Fruit fly (Drosophila melanogaster) whole organism, embryonic: ENCODE results near the gene hook.
A peak's percentile ranks its signal among the peaks of the same experiment; 100 is the strongest.

Experiments used
- Bgb ChIP-seq: fragments of 200-800 bp; sonication (Bioruptor generic); IDR thresholded peaks from 2 replicates; pipeline ENCODE4 v1.3.6; 2022; ENCODE audit warnings: missing biosample characterization, missing genetic modification characterization; ENCODE audit not compliant: partially characterized antibody
- CG10462 ChIP-seq: fragments of 200-800 bp; sonication (Bioruptor generic); optimal IDR thresholded peaks from 2 replicates; lab custom pipeline; 2016; ENCODE audit warnings: missing biosample characterization, missing genetic modification characterization
- CG11085 ChIP-seq: fragments of 200-800 bp; sonication (Bioruptor generic); IDR thresholded peaks from 2 replicates; pipeline ENCODE4 v1.3.6; 2022; ENCODE audit warnings: missing biosample characterization, missing genetic modification characterization
- CG11093 ChIP-seq: fragments of 200-800 bp; sonication (Bioruptor generic); IDR thresholded peaks from 3 replicates; pipeline ENCODE4 v1.3.6; 2022; ENCODE audit warnings: missing biosample characterization, missing genetic modification characterization
- CG11560 ChIP-seq: fragments of 200-800 bp; sonication (Bioruptor generic); IDR thresholded peaks from 3 replicates; pipeline ENCODE4 v1.3.6; 2022; ENCODE audit warnings: missing biosample characterization, missing genetic modification characterization
- CG12236 ChIP-seq: fragments of 200-800 bp; sonication (Bioruptor generic); optimal IDR thresholded peaks from 2 replicates; lab custom pipeline; 2016; ENCODE audit warnings: missing biosample characterization, missing genetic modification characterization
- CG13296 ChIP-seq: fragments of 200-800 bp; sonication (Bioruptor generic); optimal IDR thresholded peaks from 3 replicates; lab custom pipeline; 2018; ENCODE audit warnings: missing biosample characterization, mild to moderate bottlenecking, missing genetic modification characterization
- CG14860 ChIP-seq: fragments of 200-800 bp; sonication (Bioruptor generic); IDR thresholded peaks from 3 replicates; pipeline ENCODE4 v1.3.6; 2022; ENCODE audit warnings: missing biosample characterization, missing genetic modification characterization; ENCODE audit not compliant: partially characterized antibody
- CG15011 ChIP-seq: fragments of 200-800 bp; sonication (Bioruptor generic); optimal IDR thresholded peaks from 3 replicates; lab custom pipeline; 2018; ENCODE audit warnings: missing biosample characterization, mild to moderate bottlenecking, missing genetic modification characterization
- CG15269 ChIP-seq: fragments of 200-800 bp; sonication (Bioruptor generic); optimal IDR thresholded peaks from 2 replicates; lab custom pipeline; 2018; ENCODE audit warnings: missing biosample characterization, mild to moderate bottlenecking, missing genetic modification characterization, moderate library complexity
- CG1647 ChIP-seq: fragments of 200-800 bp; sonication (Bioruptor generic); optimal IDR thresholded peaks from 3 replicates; lab custom pipeline; 2016; ENCODE audit warnings: missing biosample characterization, missing genetic modification characterization
- CG17912 ChIP-seq: fragments of 200-800 bp; sonication (Bioruptor generic); optimal IDR thresholded peaks from 2 replicates; lab custom pipeline; 2018; ENCODE audit warnings: missing biosample characterization, mild to moderate bottlenecking, missing genetic modification characterization
- CG32767 ChIP-seq: fragments of 200-800 bp; sonication (Bioruptor generic); IDR thresholded peaks from 2 replicates; pipeline ENCODE4 v1.3.6; 2022; ENCODE audit warnings: missing biosample characterization, missing genetic modification characterization
- CG3407 ChIP-seq: fragments of 200-800 bp; sonication (Bioruptor generic); optimal IDR thresholded peaks from 2 replicates; lab custom pipeline; 2018; ENCODE audit warnings: missing biosample characterization, mild to moderate bottlenecking, missing genetic modification characterization
- CG4328 ChIP-seq: fragments of 200-800 bp; sonication (Bioruptor generic); optimal IDR thresholded peaks from 3 replicates; lab custom pipeline; 2017; ENCODE audit warnings: missing biosample characterization, missing genetic modification reagents, missing genetic modification characterization
- CG7357 ChIP-seq: fragments of 200-800 bp; sonication (Bioruptor generic); IDR thresholded peaks from 3 replicates; pipeline ENCODE4 v1.3.6; 2022; ENCODE audit warnings: missing biosample characterization, missing genetic modification characterization
- CG9797 ChIP-seq: fragments of 200-800 bp; sonication (Bioruptor generic); optimal IDR thresholded peaks from 3 replicates; lab custom pipeline; 2018; ENCODE audit warnings: missing biosample characterization, mild to moderate bottlenecking, missing genetic modification characterization
- Dad ChIP-seq: fragments of 200-800 bp; sonication (Bioruptor generic); optimal IDR thresholded peaks from 3 replicates; lab custom pipeline; 2016; ENCODE audit warnings: missing biosample characterization, missing genetic modification characterization
- E2f2 ChIP-seq: fragments of 200-800 bp; sonication (Bioruptor generic); IDR thresholded peaks from 2 replicates; pipeline ENCODE4 v1.3.6; 2022; ENCODE audit warnings: missing biosample characterization, missing genetic modification characterization
- Elba2 ChIP-seq: fragments of 200-800 bp; sonication (Bioruptor generic); optimal IDR thresholded peaks from 3 replicates; lab custom pipeline; 2016; ENCODE audit warnings: missing biosample characterization, missing genetic modification characterization
- Hand ChIP-seq: fragments of 200-800 bp; sonication (Bioruptor generic); optimal IDR thresholded peaks from 2 replicates; lab custom pipeline; 2017; ENCODE audit warnings: mild to moderate bottlenecking, missing biosample characterization, missing genetic modification reagents, missing genetic modification characterization
- HmgZ ChIP-seq: fragments of 200-800 bp; sonication (Bioruptor generic); optimal IDR thresholded peaks from 2 replicates; lab custom pipeline; 2018; ENCODE audit warnings: missing biosample characterization, mild to moderate bottlenecking, missing genetic modification characterization
- Hmr ChIP-seq: fragments of 200-800 bp; sonication (Bioruptor generic); optimal IDR thresholded peaks from 3 replicates; lab custom pipeline; 2017; ENCODE audit warnings: mild to moderate bottlenecking, missing biosample characterization, missing genetic modification reagents, missing genetic modification characterization
- Hsf ChIP-seq: fragments of 200-800 bp; sonication (Bioruptor generic); optimal IDR thresholded peaks from 3 replicates; lab custom pipeline; 2016; ENCODE audit warnings: missing biosample characterization, missing genetic modification characterization
- Max ChIP-seq: fragments of 200-800 bp; sonication (Bioruptor generic); optimal IDR thresholded peaks from 2 replicates; lab custom pipeline; 2016; ENCODE audit warnings: missing biosample characterization, mild to moderate bottlenecking, missing genetic modification characterization
- Nf-YC ChIP-seq: fragments of 200-800 bp; optimal IDR thresholded peaks from 3 replicates; lab custom pipeline; 2019; ENCODE audit warnings: missing biosample characterization, mild to moderate bottlenecking, missing genetic modification characterization, moderate library complexity
- Oaz ChIP-seq: fragments of 200-800 bp; sonication (Bioruptor generic); IDR thresholded peaks from 2 replicates; pipeline ENCODE4 v1.3.6; 2022; ENCODE audit warnings: missing biosample characterization, missing genetic modification characterization
- Six4 ChIP-seq: fragments of 200-800 bp; sonication (Bioruptor generic); optimal IDR thresholded peaks from 2 replicates; lab custom pipeline; 2016; ENCODE audit warnings: missing biosample characterization, missing genetic modification characterization
- Usf ChIP-seq: fragments of 200-800 bp; sonication (Bioruptor generic); optimal IDR thresholded peaks from 2 replicates; lab custom pipeline; 2017; ENCODE audit warnings: missing genotype, missing biosample characterization, missing genetic modification characterization
- amos ChIP-seq: fragments of 200-800 bp; sonication (Bioruptor generic); IDR thresholded peaks from 2 replicates; pipeline ENCODE4 v1.3.6; 2022; ENCODE audit warnings: missing biosample characterization, missing genetic modification characterization; ENCODE audit not compliant: partially characterized antibody
- ato ChIP-seq: fragments of 200-800 bp; sonication (Bioruptor generic); IDR thresholded peaks from 2 replicates; pipeline ENCODE4 v1.3.6; 2022; ENCODE audit warnings: missing biosample characterization, missing genetic modification characterization; ENCODE audit not compliant: partially characterized antibody
- btn ChIP-seq: fragments of 200-800 bp; sonication (Bioruptor generic); optimal IDR thresholded peaks from 2 replicates; lab custom pipeline; 2016; ENCODE audit warnings: missing biosample characterization, missing genetic modification characterization
- croc ChIP-seq: fragments of 200-800 bp; sonication (Bioruptor generic); conservative IDR thresholded peaks from 3 replicates; pipeline ENCODE4 v1.3.6; 2022; ENCODE audit warnings: missing biosample characterization, missing genetic modification characterization
- gce ChIP-seq: fragments of 200-800 bp; sonication (Bioruptor generic); IDR thresholded peaks from 3 replicates; pipeline ENCODE4 v1.3.6; 2022; ENCODE audit warnings: missing biosample characterization, missing genetic modification characterization
- gcm ChIP-seq: fragments of 200-800 bp; sonication (Bioruptor generic); optimal IDR thresholded peaks from 2 replicates; lab custom pipeline; 2019; ENCODE audit warnings: missing biosample characterization, mild to moderate bottlenecking, missing genetic modification characterization, moderate library complexity
- gt ChIP-seq: fragments of 200-800 bp; sonication (Bioruptor generic); IDR thresholded peaks from 2 replicates; pipeline ENCODE4 v1.3.6; 2022; ENCODE audit warnings: missing biosample characterization, missing genetic modification characterization
- jigr1 ChIP-seq: fragments of 200-800 bp; sonication (Bioruptor generic); IDR thresholded peaks from 3 replicates; pipeline ENCODE4 v1.3.6; 2022; ENCODE audit warnings: missing biosample characterization, missing genetic modification characterization
- jumu ChIP-seq: fragments of 200-800 bp; sonication (Bioruptor generic); optimal IDR thresholded peaks from 3 replicates; lab custom pipeline; 2016; ENCODE audit warnings: missing biosample characterization, missing genetic modification characterization
- kni ChIP-seq: fragments of 200-800 bp; sonication (Bioruptor generic); optimal IDR thresholded peaks from 3 replicates; lab custom pipeline; 2017; ENCODE audit warnings: mild to moderate bottlenecking, missing biosample characterization, missing genetic modification reagents, missing genetic modification characterization
- lab ChIP-seq: fragments of 200-800 bp; sonication (Bioruptor generic); optimal IDR thresholded peaks from 3 replicates; lab custom pipeline; 2017; ENCODE audit warnings: missing biosample characterization, missing genetic modification characterization, mild to moderate bottlenecking, moderate library complexity, missing genetic modification reagents
- lmd ChIP-seq: fragments of 200-800 bp; sonication (Bioruptor generic); IDR thresholded peaks from 2 replicates; pipeline ENCODE4 v1.3.6; 2022; ENCODE audit warnings: missing biosample characterization, missing genetic modification characterization
- mam ChIP-seq: fragments of 200-800 bp; sonication (Bioruptor generic); optimal IDR thresholded peaks from 3 replicates; lab custom pipeline; 2016; ENCODE audit warnings: missing biosample characterization, missing genetic modification characterization
- psq ChIP-seq: fragments of 200-800 bp; sonication (Bioruptor generic); optimal IDR thresholded peaks from 2 replicates; lab custom pipeline; 2017; ENCODE audit warnings: missing biosample characterization, missing genetic modification characterization
- rib ChIP-seq: fragments of 200-800 bp; sonication (Bioruptor generic); IDR thresholded peaks from 2 replicates; pipeline ENCODE4 v1.3.6; 2022; ENCODE audit warnings: missing biosample characterization, missing genetic modification characterization
- so ChIP-seq: fragments of 200-800 bp; sonication (Bioruptor generic); IDR thresholded peaks from 3 replicates; pipeline ENCODE4 v1.3.6; 2022; ENCODE audit warnings: missing biosample characterization, missing genetic modification characterization
- tll ChIP-seq, 2 experiments: fragments of 200-800 bp in 1 of 2; fragments of >200 bp in 1 of 2; sonication (Bioruptor generic) in 1 of 2; optimal IDR thresholded peaks; 2 replicates each; lab custom pipeline; 2017 to 2019; ENCODE audit warnings: missing biosample characterization in 2 of 2, missing genetic modification characterization in 2 of 2, mild to moderate bottlenecking in 1 of 2, moderate library complexity in 1 of 2
- toy ChIP-seq: fragments of 200-800 bp; sonication (Bioruptor generic); IDR thresholded peaks from 2 replicates; pipeline ENCODE4 v1.3.6; 2022; ENCODE audit warnings: missing biosample characterization, missing genetic modification characterization
- tx ChIP-seq: fragments of 200-800 bp; sonication (Bioruptor generic); optimal IDR thresholded peaks from 2 replicates; lab custom pipeline; 2016; ENCODE audit warnings: missing biosample characterization, missing genetic modification characterization
- usp ChIP-seq: fragments of >200 bp; optimal IDR thresholded peaks from 2 replicates; lab custom pipeline; 2017; ENCODE audit warnings: missing biosample characterization, missing genetic modification characterization

Gene hook

DNA sequence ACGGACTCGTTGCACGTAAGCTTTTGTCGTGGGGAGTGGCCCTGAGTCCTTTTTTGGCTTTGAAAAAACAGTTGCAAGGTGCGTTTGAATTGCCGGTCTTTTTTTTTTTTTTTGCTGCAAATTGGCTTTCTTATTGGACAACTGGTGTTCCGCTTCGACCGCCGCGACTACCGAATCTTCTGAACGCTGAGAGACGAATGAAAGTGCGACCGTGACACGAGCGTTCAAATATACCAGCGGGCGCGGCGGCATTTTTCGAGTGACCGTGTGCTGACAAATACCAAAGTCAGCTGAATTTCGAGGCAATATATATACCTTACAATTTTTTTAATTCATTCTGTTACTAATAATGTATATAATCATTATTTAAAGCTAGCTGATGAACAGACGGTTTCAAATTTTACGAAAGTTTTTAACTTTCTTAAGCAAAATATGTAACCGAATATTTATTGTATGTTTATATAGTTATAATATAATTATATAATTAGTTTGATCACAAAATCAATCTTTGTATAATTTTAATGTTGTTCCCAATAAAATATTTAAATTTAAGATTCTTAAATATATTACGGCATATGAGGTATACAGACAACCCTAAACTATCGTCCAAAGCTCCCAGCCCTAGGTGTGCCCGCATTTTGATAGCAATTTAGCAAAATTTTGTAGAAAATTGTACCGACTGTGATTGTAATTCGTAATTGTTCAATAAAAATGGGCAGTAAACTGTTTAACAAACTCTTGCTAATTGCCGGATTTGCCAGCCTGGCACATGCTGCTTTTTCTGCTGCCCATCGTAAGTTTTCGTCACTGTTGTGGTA, 46.0 kb downstream of the hook start, which contains the start of the genes Swip-1 and EMC5 (continued):
- TF ChIP-seq lab = peak; percentile 20
- TF ChIP-seq ato = peak; percentile 55; the same call in 1 of the 2 replicates
- TF ChIP-seq CG9797 (GFP tag; lab: Kevin White, UChicago) = peak; percentile 77
- no peak for TF ChIP-seq Hand (GFP tag; lab: Kevin White, UChicago)
- no peak for TF ChIP-seq usp
- no peak for TF ChIP-seq psq (GFP tag; lab: Kevin White, UChicago)
- TF ChIP-seq CG17912 (GFP tag; lab: Kevin White, UChicago) = no peak
- TF ChIP-seq gt (GFP tag; lab: Robert Waterston, UW) = no peak
- TF ChIP-seq HmgZ (tag; lab: Kevin White, UChicago) = peak; percentile 28
- TF ChIP-seq mam (GFP tag; lab: Kevin White, UChicago) = peak; percentile 35
- TF ChIP-seq Usf (GFP tag; lab: Kevin White, UChicago) = peak; percentile 4
- peak; percentile 13 for TF ChIP-seq CG3407 (GFP tag; lab: Kevin White, UChicago)
- no peak for TF ChIP-seq CG15011
- peak; percentile 31 for TF ChIP-seq Six4 (GFP tag; lab: Kevin White, UChicago)
- TF ChIP-seq CG15269 (tag; lab: Kevin White, UChicago) = peak; percentile 66
- TF ChIP-seq croc (GFP tag; lab: Robert Waterston, UW) = 0 out of 3 replicates have a peak, but pooled peaks have one; percentile 19
- no peak for TF ChIP-seq kni (GFP tag; lab: Kevin White, UChicago)
- peak; percentile 58 for TF ChIP-seq Hmr (GFP tag; lab: Kevin White, UChicago)
- no peak for TF ChIP-seq toy (GFP tag; lab: Robert Waterston, UW)
- no peak for TF ChIP-seq CG12236 (GFP tag; lab: Kevin White, UChicago)
- TF ChIP-seq btn = no peak
- no peak for TF ChIP-seq tx (GFP tag; lab: Kevin White, UChicago)
- TF ChIP-seq gce (GFP tag; lab: Robert Waterston, UW) = no peak
- TF ChIP-seq amos (GFP tag; lab: Robert Waterston, UW) = peak; percentile 62
- TF ChIP-seq CG10462 (GFP tag; lab: Kevin White, UChicago) = no peak
- no peak for TF ChIP-seq Hsf
- peak; percentile 73; the same call in 1 of the 2 replicates for TF ChIP-seq lmd (GFP tag; lab: Robert Waterston, UW)
- peak; percentile 54; the same call in 1 of the 2 replicates for TF ChIP-seq CG11085 (GFP tag; lab: Robert Waterston, UW)
- peak; percentile 21; the same call in 1 of the 3 replicates for TF ChIP-seq CG14860 (GFP tag; lab: Robert Waterston, UW)
- no peak for TF ChIP-seq CG7357
- no peak for TF ChIP-seq CG1647
- no peak for TF ChIP-seq Dad
- TF ChIP-seq CG32767 (GFP tag; lab: Robert Waterston, UW) = 0 out of 2 replicates have a peak, but pooled peaks have one; percentile 13
- peak; percentile 69 for TF ChIP-seq E2f2 (GFP tag; lab: Robert Waterston, UW)
- TF ChIP-seq CG13296 = peak; percentile 49
- no peak for TF ChIP-seq tll (GFP tag; optimal IDR thresholded peaks at IDR 0.05; lab: Kevin White, UChicago)
- TF ChIP-seq so (GFP tag; lab: Robert Waterston, UW) = peak; percentile 10; the same call in 1 of the 3 replicates
- TF ChIP-seq Nf-YC (tag; lab: Kevin White, UChicago) = peak; percentile 78
- TF ChIP-seq gcm (GFP tag; lab: Kevin White, UChicago) = peak; percentile 63
- TF ChIP-seq Oaz (GFP tag; lab: Robert Waterston, UW) = no peak
- TF ChIP-seq Max (GFP tag; lab: Kevin White, UChicago) = peak; percentile 22
- TF ChIP-seq rib (GFP tag; lab: Robert Waterston, UW) = 0 out of 2 replicates have a peak, but pooled peaks have one; percentile 20
- peak; percentile 88 for TF ChIP-seq Elba2 (GFP tag; lab: Kevin White, UChicago)
- TF ChIP-seq jumu (GFP tag; lab: Kevin White, UChicago) = no peak
- no peak for TF ChIP-seq CG11093 (GFP tag; lab: Robert Waterston, UW)
- peak; percentile 60 for TF ChIP-seq CG4328 (GFP tag; lab: Kevin White, UChicago)
- TF ChIP-seq jigr1 = peak; percentile 20; the same call in 1 of the 3 replicates
- peak; percentile 47 for TF ChIP-seq Bgb
- TF ChIP-seq CG11560 (tag; lab: Robert Waterston, UW) = no peak
